Worm (Caenorhabditis elegans) whole organism, mixed stage, embryonic: ENCODE data around the gene srw-79.

Experiments used
- blmp-1 ChIP-seq: fragments of 150-350 bp; optimal IDR thresholded peaks from 2 replicates; lab custom pipeline; 2014; ENCODE audit warnings: missing biosample characterization, missing genetic modification characterization
- elt-1 ChIP-seq: sonication (generic microtip); optimal IDR thresholded peaks from 2 replicates; lab custom pipeline; 2017; ENCODE audit warnings: missing genetic modification characterization, mild to moderate bottlenecking, missing compliant biosample characterization, antibody characterized with exemption, moderate library complexity, borderline replicate concordance; ENCODE audit not compliant: insufficient read depth
- elt-3 ChIP-seq: fragments of 150-350 bp; optimal IDR thresholded peaks from 2 replicates; lab custom pipeline; 2014; ENCODE audit warnings: missing biosample characterization, missing genetic modification characterization
- lin-32 ChIP-seq: fragments of 200-800 bp; sonication (Bioruptor generic); optimal IDR thresholded peaks from 2 replicates; lab custom pipeline; 2018; ENCODE audit warnings: mild to moderate bottlenecking, missing genetic modification characterization, missing compliant biosample characterization
- mep-1 ChIP-seq: fragments of 150-350 bp; optimal IDR thresholded peaks from 2 replicates; lab custom pipeline; 2017; ENCODE audit warnings: missing biosample characterization, missing genetic modification reagents, missing genetic modification characterization, inconsistent platforms
- nhr-12 ChIP-seq: fragments of 150-350 bp; optimal IDR thresholded peaks from 2 replicates; lab custom pipeline; 2014; ENCODE audit warnings: missing biosample characterization, missing genetic modification characterization

ce11 chrII:2946438-2946837 is at the start of gene srw-79:
- TF ChIP-seq elt-3 (tag; lab: Kevin White, UChicago) (no peak), elt-1 (tag; lab: Kevin White, UChicago) (no peak), lin-32 (GFP tag; lab: Kevin White, UChicago) (no peak), mep-1 (tag; lab: Kevin White, UChicago) (no peak), blmp-1 (tag; lab: Kevin White, UChicago) (no peak), nhr-12 (tag; lab: Kevin White, UChicago) (no peak)
